Worm (Caenorhabditis elegans): ENCODE data around the gene nhr-153.

ce11 chrV:12120381-12120780 lies 16.4 kb downstream of the nhr-153 start, which contains the start of gene C13C4.7:
- TF ChIP-seq ama-1 (optimal IDR thresholded peaks at IDR 0.05), result no peak
- TF ChIP-seq ceh-82 (tag; optimal IDR thresholded peaks at IDR 0.05), result no peak
- TF ChIP-seq R02D3.7 (tag; optimal IDR thresholded peaks at IDR 0.05), result no peak
